Worm (Caenorhabditis elegans) whole organism, L3 larva: Measurements from ENCODE around the gene fbxa-111.

ENCODE experiments used
- egl-27 ChIP-seq: sonication (generic microtip); optimal IDR thresholded peaks from 4 replicates; lab custom pipeline; 2017; ENCODE audit warnings: missing biosample characterization, missing genetic modification reagents, missing genetic modification characterization
- elt-1 ChIP-seq: fragments of 150-350 bp; optimal IDR thresholded peaks from 2 replicates; lab custom pipeline; 2014; ENCODE audit warnings: missing biosample characterization, missing genetic modification characterization
- jun-1 ChIP-seq: fragments of 150-350 bp; optimal IDR thresholded peaks from 2 replicates; lab custom pipeline; 2014; ENCODE audit warnings: missing biosample characterization, missing genetic modification reagents, missing genetic modification characterization
- pqm-1 ChIP-seq: fragments of 150-350 bp; optimal IDR thresholded peaks from 2 replicates; lab custom pipeline; 2017; ENCODE audit warnings: missing biosample characterization, missing genetic modification characterization, inconsistent platforms
- sea-2 ChIP-seq: fragments of 150-350 bp; sonication (generic microtip); optimal IDR thresholded peaks from 4 replicates; lab custom pipeline; 2014; ENCODE audit warnings: missing biosample characterization, missing genetic modification reagents, missing genetic modification characterization
- skn-1 ChIP-seq: fragments of 150-350 bp; optimal IDR thresholded peaks from 2 replicates; lab custom pipeline; 2014; ENCODE audit warnings: missing biosample characterization, missing genetic modification characterization
- zag-1 ChIP-seq: fragments of 150-350 bp; optimal IDR thresholded peaks from 2 replicates; lab custom pipeline; 2014; ENCODE audit warnings: missing biosample characterization, missing genetic modification characterization

DNA sequence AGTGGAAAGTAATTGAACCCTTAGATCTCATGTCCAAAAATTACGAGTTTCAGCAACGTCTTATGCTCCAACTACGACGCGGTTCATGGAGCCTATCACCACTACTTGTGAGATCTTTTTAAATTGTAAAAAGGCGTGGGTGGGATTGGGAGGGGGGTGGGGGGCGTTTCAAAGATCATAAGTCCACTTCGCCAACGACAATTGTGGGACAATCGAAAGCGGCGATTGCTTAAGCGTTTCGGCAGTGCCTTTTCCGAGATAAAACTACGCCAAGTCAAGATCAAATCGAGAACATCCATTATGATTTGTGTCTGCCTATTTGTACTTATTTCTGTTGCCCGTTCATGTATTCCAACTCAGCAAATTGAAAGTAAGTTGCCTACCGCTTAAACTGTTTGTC is 6.7 kb upstream of the fbxa-111 start, which contains the start of gene clec-239:
- TF ChIP-seq jun-1 (tag; lab: Kevin White, UChicago): no peak
- no peak for TF ChIP-seq egl-27
- TF ChIP-seq pqm-1 (tag; lab: Kevin White, UChicago): no peak
- TF ChIP-seq zag-1 (tag; lab: Kevin White, UChicago): no peak
- no peak for TF ChIP-seq sea-2 (GFP tag; lab: Kevin White, UChicago)
- TF ChIP-seq elt-1 (tag; lab: Kevin White, UChicago): no peak
- no peak for TF ChIP-seq skn-1 (tag; lab: Kevin White, UChicago)
